Fruit fly (Drosophila melanogaster) whole organism, wandering third instar larva: ENCODE results near the gene Fancm.

Source experiments
- Abd-B ChIP-seq: fragments of >200 bp; optimal IDR thresholded peaks from 2 replicates; lab custom pipeline; 2017; ENCODE audit warnings: missing biosample characterization, missing genetic modification characterization
- Hr78 ChIP-seq: fragments of >200 bp; optimal IDR thresholded peaks from 2 replicates; lab custom pipeline; 2017; ENCODE audit warnings: missing biosample characterization, missing genetic modification characterization
- Mio ChIP-seq: sonication (Bioruptor generic); optimal IDR thresholded peaks from 2 replicates; lab custom pipeline; 2016; ENCODE audit warnings: missing biosample characterization, missing genetic modification characterization
- Myc ChIP-seq: fragments of >200 bp; optimal IDR thresholded peaks from 2 replicates; lab custom pipeline; 2017
- N ChIP-seq: fragments of >200 bp; optimal IDR thresholded peaks from 2 replicates; lab custom pipeline; 2018; ENCODE audit warnings: missing biosample characterization, missing external identifiers, missing genetic modification characterization
- Sp1 ChIP-seq: fragments of 200-800 bp; sonication (Bioruptor generic); optimal IDR thresholded peaks from 3 replicates; lab custom pipeline; 2019; ENCODE audit warnings: missing biosample characterization, mild to moderate bottlenecking, missing genetic modification characterization, moderate library complexity
- br ChIP-seq: fragments of 200-800 bp; sonication (Bioruptor generic); optimal IDR thresholded peaks from 2 replicates; lab custom pipeline; 2016; ENCODE audit warnings: missing biosample characterization, missing genetic modification characterization
- dl ChIP-seq, 2 experiments: fragments of 175-275, 200-275 bp in 1 of 2; fragments of 200-275 bp in 1 of 2; sonication (Bioruptor generic); optimal IDR thresholded peaks; lab custom pipeline; 2018; ENCODE audit warnings: mild to moderate bottlenecking in 2 of 2, missing biosample characterization in 2 of 2, missing genetic modification characterization in 2 of 2, moderate library complexity in 2 of 2; ENCODE audit not compliant: partially characterized antibody in 2 of 2, insufficient read depth in 1 of 2
- fru ChIP-seq: fragments of 200-800 bp; sonication (Bioruptor generic); optimal IDR thresholded peaks from 3 replicates; lab custom pipeline; 2016; ENCODE audit warnings: missing biosample characterization, mild to moderate bottlenecking, missing genetic modification characterization
- jim ChIP-seq: fragments of 175-275, 200-325 bp; sonication (Bioruptor generic); optimal IDR thresholded peaks from 2 replicates; lab custom pipeline; 2016; ENCODE audit warnings: missing biosample characterization, mild to moderate bottlenecking, missing genetic modification characterization
- psq ChIP-seq: fragments of 200-800 bp; sonication (Bioruptor generic); optimal IDR thresholded peaks from 3 replicates; lab custom pipeline; 2017; ENCODE audit warnings: missing biosample characterization, mild to moderate bottlenecking, missing genetic modification characterization, moderate library complexity
- sage ChIP-seq: fragments of 200-800 bp; sonication (Bioruptor generic); optimal IDR thresholded peaks from 2 replicates; lab custom pipeline; 2016; ENCODE audit warnings: missing biosample characterization, mild to moderate bottlenecking, missing genetic modification characterization

dm6 chr3R:21445327-21445726 lies 36.8 kb upstream of the Fancm start:
- TF ChIP-seq dl (GFP tag; optimal IDR thresholded peaks at IDR 0.05; lab: Kevin White, UChicago; ENCODE audit: insufficient read depth in 1 of 2, partially characterized antibody in 2 of 2) (no peak), fru (GFP tag; lab: Kevin White, UChicago) (no peak), Hr78 (GFP tag; lab: Kevin White, UChicago) (no peak), sage (no peak), jim (GFP tag; lab: Kevin White, UChicago) (no peak), Sp1 (no peak), N (GFP tag; lab: Kevin White, UChicago) (no peak), Abd-B (GFP tag; lab: Kevin White, UChicago) (no peak), br (GFP tag; lab: Kevin White, UChicago) (no peak), Mio (GFP tag; lab: Kevin White, UChicago) (no peak), psq (GFP tag; lab: Kevin White, UChicago) (no peak), Myc (no peak)
